Worm (Caenorhabditis elegans): Measurements from ENCODE around the gene Y43F8A.1.
A peak's percentile ranks its signal among the peaks of the same experiment; 100 is the strongest.
"Not testable (repeated sequence)": the region's sequence is repeated elsewhere in the genome, so short reads cannot be mapped to it uniquely, and the experiment has no call there.

ce11 chrV:19419301-19419700 lies 49.0 kb downstream of the Y43F8A.1 start:
- not testable (repeated sequence) for TF ChIP-seq egl-13 (tag; optimal IDR thresholded peaks at IDR 0.05); aly-2 (tag; optimal IDR thresholded peaks at IDR 0.05); dpl-1 (GFP tag; optimal IDR thresholded peaks at IDR 0.05); swsn-7 (tag; optimal IDR thresholded peaks at IDR 0.05); nhr-77 (tag; optimal IDR thresholded peaks at IDR 0.05); nhr-47 (tag; optimal IDR thresholded peaks at IDR 0.05); mep-1 (tag; optimal IDR thresholded peaks at IDR 0.05); nhr-11 (tag; optimal IDR thresholded peaks at IDR 0.05); snpc-4 (tag; optimal IDR thresholded peaks at IDR 0.05); hlh-4 (tag; optimal IDR thresholded peaks at IDR 0.05); pqm-1 (tag; optimal IDR thresholded peaks at IDR 0.05); efl-1 (optimal IDR thresholded peaks at IDR 0.05)
- TF ChIP-seq elt-2 (tag; optimal IDR thresholded peaks at IDR 0.05) (peak; percentile 48), efl-1 (GFP tag; optimal IDR thresholded peaks at IDR 0.05 in 1 of 2) (peak in 1 of 2 experiments; percentile 44)

Measured in whole organism, L1 larva.